Fruit fly (Drosophila melanogaster) whole organism, prepupa: ENCODE measurements around the gene CG5171.
A peak's percentile ranks its signal among the peaks of the same experiment; 100 is the strongest.

ENCODE experiments used
- CG10631 ChIP-seq: fragments of 200-800 bp; sonication (Bioruptor generic); optimal IDR thresholded peaks from 2 replicates; lab custom pipeline; 2016; ENCODE audit warnings: missing biosample characterization, missing genetic modification characterization
- CG10669 ChIP-seq: fragments of 200-800 bp; sonication (Bioruptor generic); optimal IDR thresholded peaks from 3 replicates; lab custom pipeline; 2018; ENCODE audit warnings: missing biosample characterization, mild to moderate bottlenecking, missing genetic modification characterization, moderate library complexity
- CG11762 ChIP-seq: fragments of 200-800 bp; sonication (Bioruptor generic); optimal IDR thresholded peaks from 3 replicates; lab custom pipeline; 2016; ENCODE audit warnings: missing biosample characterization, missing genetic modification characterization; ENCODE audit not compliant: insufficient read depth
- CG11902 ChIP-seq: fragments of 200-800 bp; sonication (Bioruptor generic); optimal IDR thresholded peaks from 3 replicates; lab custom pipeline; 2016; ENCODE audit warnings: missing biosample characterization, missing genetic modification characterization
- CG16779 ChIP-seq: fragments of 200-800 bp; sonication (Bioruptor generic); optimal IDR thresholded peaks from 3 replicates; lab custom pipeline; 2017; ENCODE audit warnings: missing biosample characterization, mild to moderate bottlenecking, missing genetic modification characterization
- CG31627 ChIP-seq: fragments of 200-800 bp; sonication (Bioruptor generic); optimal IDR thresholded peaks from 3 replicates; lab custom pipeline; 2016; ENCODE audit warnings: missing biosample characterization, missing genetic modification characterization
- CG6808 ChIP-seq: fragments of 200-800 bp; sonication (Bioruptor generic); optimal IDR thresholded peaks from 3 replicates; lab custom pipeline; 2017; ENCODE audit warnings: missing biosample characterization, missing genetic modification characterization, mild to moderate bottlenecking, moderate library complexity, missing genetic modification reagents
- CG7368 ChIP-seq: fragments of 200-800 bp; sonication (Bioruptor generic); optimal IDR thresholded peaks from 3 replicates; lab custom pipeline; 2016; ENCODE audit warnings: missing biosample characterization, missing genetic modification characterization
- CG8319 ChIP-seq: fragments of 200-800 bp; sonication (Bioruptor generic); optimal IDR thresholded peaks from 3 replicates; lab custom pipeline; 2016; ENCODE audit warnings: missing biosample characterization, missing genetic modification characterization
- CG8632 ChIP-seq: fragments of 200-800 bp; sonication (Bioruptor generic); optimal IDR thresholded peaks from 3 replicates; lab custom pipeline; 2016; ENCODE audit warnings: missing biosample characterization, missing genetic modification characterization
- CG9139 ChIP-seq: fragments of 200-800 bp; sonication (Bioruptor generic); optimal IDR thresholded peaks from 3 replicates; lab custom pipeline; 2017; ENCODE audit warnings: missing biosample characterization, mild to moderate bottlenecking, missing genetic modification characterization
- Eip75B ChIP-seq: fragments of 200-800 bp; sonication (Bioruptor generic); optimal IDR thresholded peaks from 3 replicates; lab custom pipeline; 2016; ENCODE audit warnings: missing biosample characterization, missing genetic modification characterization
- Eip78C ChIP-seq: fragments of 200-800 bp; sonication (Bioruptor generic); peaks from one replicate; lab custom pipeline; 2016; ENCODE audit warnings: missing biosample characterization, missing genetic modification characterization
- Ets96B ChIP-seq: fragments of 200-800 bp; optimal IDR thresholded peaks from 2 replicates; lab custom pipeline; 2019; ENCODE audit warnings: missing biosample characterization, mild to moderate bottlenecking, missing genetic modification characterization, moderate library complexity
- Gug ChIP-seq: fragments of 200-800 bp; sonication (Bioruptor generic); IDR thresholded peaks from 2 replicates; pipeline ENCODE4 v1.3.6; 2022; ENCODE audit warnings: missing biosample characterization, missing genetic modification characterization
- Hr38 ChIP-seq: sonication (Bioruptor generic); optimal IDR thresholded peaks from 2 replicates; lab custom pipeline; 2016; ENCODE audit warnings: missing biosample characterization, missing genetic modification characterization
- Hr39 ChIP-seq: fragments of 200-800 bp; sonication (Bioruptor generic); optimal IDR thresholded peaks from 2 replicates; lab custom pipeline; 2016; ENCODE audit warnings: missing biosample characterization, missing genetic modification characterization
- Met ChIP-seq: fragments of 200-800 bp; sonication (Bioruptor generic); optimal IDR thresholded peaks from 3 replicates; lab custom pipeline; 2016; ENCODE audit warnings: missing biosample characterization, missing genetic modification characterization
- OdsH ChIP-seq: fragments of 200-800 bp; sonication (Bioruptor generic); optimal IDR thresholded peaks from 3 replicates; lab custom pipeline; 2016; ENCODE audit warnings: missing biosample characterization, missing genetic modification characterization
- Smox ChIP-seq: fragments of 200-800 bp; sonication (Bioruptor generic); optimal IDR thresholded peaks from 3 replicates; lab custom pipeline; 2016; ENCODE audit warnings: missing biosample characterization, missing genetic modification characterization
- Sox102F ChIP-seq: fragments of 200-800 bp; sonication (Bioruptor generic); optimal IDR thresholded peaks from 2 replicates; lab custom pipeline; 2016; ENCODE audit warnings: missing biosample characterization, mild to moderate bottlenecking, missing genetic modification characterization
- achi ChIP-seq: fragments of 200-800 bp; sonication (Bioruptor generic); optimal IDR thresholded peaks from 3 replicates; lab custom pipeline; 2016; ENCODE audit warnings: missing biosample characterization, missing genetic modification characterization
- dsx ChIP-seq: fragments of 200-800 bp; optimal IDR thresholded peaks from 3 replicates; lab custom pipeline; 2019; ENCODE audit warnings: missing biosample characterization, mild to moderate bottlenecking, missing genetic modification characterization, moderate library complexity; ENCODE audit not compliant: poor library complexity, severe bottlenecking
- fkh ChIP-seq: fragments of 200-800 bp; sonication (Bioruptor generic); optimal IDR thresholded peaks from 3 replicates; lab custom pipeline; 2017; ENCODE audit warnings: missing biosample characterization, mild to moderate bottlenecking, missing genetic modification characterization, moderate library complexity
- lz ChIP-seq: fragments of 200-800 bp; sonication (Bioruptor generic); optimal IDR thresholded peaks from 3 replicates; lab custom pipeline; 2016; ENCODE audit warnings: missing biosample characterization, missing genetic modification characterization
- net ChIP-seq: fragments of 200-800 bp; sonication (Bioruptor generic); optimal IDR thresholded peaks from 3 replicates; lab custom pipeline; 2016; ENCODE audit warnings: missing biosample characterization, missing genetic modification characterization
- salr ChIP-seq, 2 experiments: fragments of 200-800 bp; sonication (Bioruptor generic); optimal IDR thresholded peaks; 3 replicates each; lab custom pipeline; 2016 to 2018; ENCODE audit warnings: missing biosample characterization in 2 of 2, missing genetic modification characterization in 2 of 2, mild to moderate bottlenecking in 1 of 2
- spab ChIP-seq: fragments of 200-800 bp; sonication (Bioruptor generic); optimal IDR thresholded peaks from 2 replicates; lab custom pipeline; 2017; ENCODE audit warnings: missing biosample characterization, mild to moderate bottlenecking, missing genetic modification characterization, missing genetic modification reagents
- ss ChIP-seq, 2 experiments: fragments of 200-800 bp; sonication (Bioruptor generic); optimal IDR thresholded peaks; 2 replicates in 1 of 2; 3 replicates in 1 of 2; lab custom pipeline; 2017 to 2018; ENCODE audit warnings: mild to moderate bottlenecking in 2 of 2, missing biosample characterization in 2 of 2, missing genetic modification characterization in 2 of 2, moderate library complexity in 1 of 2
- svp ChIP-seq: fragments of 200-800 bp; sonication (Bioruptor generic); peaks from one replicate; lab custom pipeline; 2016; ENCODE audit warnings: missing biosample characterization, missing genetic modification characterization
- topi ChIP-seq: fragments of 200-800 bp; sonication (Bioruptor generic); optimal IDR thresholded peaks from 3 replicates; lab custom pipeline; 2016; ENCODE audit warnings: missing biosample characterization, missing genetic modification characterization
- vri ChIP-seq: fragments of 200-800 bp; sonication (Bioruptor generic); optimal IDR thresholded peaks from 3 replicates; lab custom pipeline; 2016; ENCODE audit warnings: missing biosample characterization, mild to moderate bottlenecking, missing genetic modification characterization

Gene CG5171

dm6 chr2L:7426326-7427066, 25.4 kb downstream of the CG5171 start, which contains the start of gene muc (continued):
- TF ChIP-seq Eip75B (GFP tag; lab: Kevin White, UChicago) (peak; percentile 23), Hr38 (GFP tag; lab: Kevin White, UChicago) (no peak), svp (GFP tag; lab: Kevin White, UChicago) (peak; percentile 96), CG10631 (GFP tag; lab: Kevin White, UChicago) (peak; percentile 19)

DNA sequence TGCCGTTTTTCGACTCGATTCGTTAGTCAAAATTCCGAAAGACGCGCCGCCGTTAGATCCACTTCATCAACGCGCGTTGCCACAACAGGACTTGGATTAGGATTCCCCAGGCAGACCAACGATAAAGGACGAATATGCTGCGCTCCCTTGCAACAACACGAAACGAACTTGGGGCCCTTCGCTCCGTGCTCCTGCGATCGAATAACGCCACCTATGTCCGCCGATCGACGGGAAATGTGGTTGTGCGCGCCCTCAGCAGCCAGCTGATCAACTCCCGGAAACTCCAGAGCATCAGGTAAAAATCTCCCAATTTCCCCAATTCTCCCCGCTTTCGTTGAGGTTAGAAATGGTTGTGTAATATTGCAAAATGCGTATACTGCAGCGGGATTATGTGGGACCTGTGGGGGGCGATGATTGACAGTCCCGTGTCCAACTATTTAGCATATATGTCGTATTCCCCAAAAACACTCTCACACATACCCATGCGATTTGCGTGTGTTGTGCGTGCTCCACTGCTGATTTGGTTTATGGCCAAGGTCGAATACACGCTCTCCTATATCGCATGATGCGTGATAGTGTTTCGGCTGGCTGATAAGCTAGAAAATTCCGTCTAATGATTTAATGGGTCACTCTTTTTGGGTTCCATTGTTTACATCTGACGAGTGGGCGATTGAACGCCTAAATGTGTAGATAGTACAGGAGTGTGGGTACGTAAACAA, 26.1 kb downstream of the CG5171 start:
- TF ChIP-seq CG11762 (GFP tag; lab: Kevin White, UChicago) (no peak), fkh (GFP tag; lab: Kevin White, UChicago) (peak; percentile 61)

DNA sequence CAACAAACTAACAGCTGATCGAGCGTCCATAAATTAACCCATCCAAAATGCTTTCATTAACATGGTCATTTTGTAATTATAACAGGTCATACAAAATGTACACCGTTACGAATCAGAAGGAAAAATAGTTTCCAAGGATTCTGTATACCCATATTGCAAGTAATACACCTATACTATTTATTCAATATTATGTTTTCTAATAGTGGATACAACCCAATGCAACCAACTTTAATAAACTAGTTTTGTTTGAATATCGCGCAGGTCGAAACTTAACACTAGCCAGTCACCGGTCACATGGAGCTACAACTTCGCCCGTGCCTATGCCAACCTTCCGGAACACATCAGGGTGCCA, 26.6 kb downstream of the CG5171 start:
- TF ChIP-seq salr (GFP tag; optimal IDR thresholded peaks at IDR 0.05; lab: Kevin White, UChicago): no peak
- no peak for TF ChIP-seq CG10669 (GFP tag; lab: Kevin White, UChicago)
- no peak for TF ChIP-seq ss (GFP tag; optimal IDR thresholded peaks at IDR 0.05; lab: Kevin White, UChicago)
- no peak for TF ChIP-seq Met (GFP tag; lab: Kevin White, UChicago)
- no peak for TF ChIP-seq spab
- TF ChIP-seq net (GFP tag; lab: Kevin White, UChicago): no peak
- no peak for TF ChIP-seq dsx (GFP tag; lab: Kevin White, UChicago)
- no peak for TF ChIP-seq OdsH (GFP tag; lab: Kevin White, UChicago)
- no peak for TF ChIP-seq Gug (GFP tag; lab: Robert Waterston, UW)
- no peak for TF ChIP-seq CG10631 (GFP tag; lab: Kevin White, UChicago)
- TF ChIP-seq CG8319 (GFP tag; lab: Kevin White, UChicago): no peak
- no peak for TF ChIP-seq Sox102F (GFP tag; lab: Kevin White, UChicago)

dm6 chr2L:7430313-7430712, 29.2 kb downstream of the CG5171 start:
- TF ChIP-seq CG16779 (no peak), Smox (GFP tag; lab: Kevin White, UChicago) (no peak), Hr39 (GFP tag; lab: Kevin White, UChicago) (no peak), svp (GFP tag; lab: Kevin White, UChicago) (no peak), CG11902 (GFP tag; lab: Kevin White, UChicago) (no peak), Eip78C (no peak), Ets96B (tag; lab: Kevin White, UChicago) (no peak), CG9139 (GFP tag; lab: Kevin White, UChicago) (no peak), CG31627 (GFP tag; lab: Kevin White, UChicago) (no peak), vri (GFP tag; lab: Kevin White, UChicago) (no peak), CG7368 (GFP tag; lab: Kevin White, UChicago) (no peak), CG6808 (GFP tag; lab: Kevin White, UChicago) (no peak), CG8632 (GFP tag; lab: Kevin White, UChicago) (no peak), net (GFP tag; lab: Kevin White, UChicago) (no peak), topi (no peak), lz (no peak), spab (no peak), achi (GFP tag; lab: Kevin White, UChicago) (no peak)
